Worm (Caenorhabditis elegans): ENCODE data around the gene C54D10.5.

ce11 chrV:12412321-12412720, 16.8 kb upstream of the C54D10.5 start:
- TF ChIP-seq pha-4 (tag; optimal IDR thresholded peaks at IDR 0.05) (no peak), unc-62 (GFP tag; optimal IDR thresholded peaks at IDR 0.05) (no peak), dpl-1 (GFP tag; optimal IDR thresholded peaks at IDR 0.05) (no peak), ceh-40 (GFP tag; IDR thresholded peaks at IDR 0.05) (no peak), B0261.1 (tag; optimal IDR thresholded peaks at IDR 0.05) (no peak), T26A5.8 (tag; optimal IDR thresholded peaks at IDR 0.05) (no peak), egl-44 (GFP tag; IDR thresholded peaks at IDR 0.05) (no peak), Y53G8AR.9 (GFP tag; conservative IDR thresholded peaks at IDR 0.05) (no peak), chd-7 (tag; optimal IDR thresholded peaks at IDR 0.05) (no peak), B0336.3 (GFP tag; IDR thresholded peaks at IDR 0.05) (no peak)
